Fruit fly (Drosophila melanogaster): ENCODE measurements around the gene CG9698.

CG9698 gene

DNA sequence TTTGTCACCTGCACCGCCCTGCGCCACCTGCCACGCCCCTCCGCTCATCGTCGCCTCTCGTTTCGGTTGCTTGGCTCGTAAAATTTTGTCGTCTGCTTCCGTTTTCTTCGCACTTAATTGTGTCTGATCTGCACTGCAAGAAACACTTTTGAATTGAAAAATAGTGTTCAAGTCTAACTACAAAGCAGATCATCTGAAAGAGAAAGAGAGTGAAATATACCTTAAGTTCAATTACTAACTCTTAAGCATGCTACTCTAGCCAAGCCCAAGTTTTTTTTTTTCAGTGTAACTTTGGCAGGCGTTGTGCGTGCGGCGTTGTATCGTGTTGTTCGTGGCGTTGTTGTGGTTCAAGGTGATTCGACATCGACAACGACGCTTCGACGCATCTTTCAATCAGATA is 25.6 kb downstream of the CG9698 start (continued):
- TF ChIP-seq CG8089 (GFP tag; optimal IDR thresholded peaks at IDR 0.05) (peak; percentile 91), MTF-1 (GFP tag; optimal IDR thresholded peaks at IDR 0.05; ENCODE audit: borderline replicate concordance) (peak; percentile 84), az2 (GFP tag; optimal IDR thresholded peaks at IDR 0.05) (peak; percentile 91), Dref (GFP tag; IDR thresholded peaks at IDR 0.05) (0 out of 2 replicates have a peak, but pooled peaks have one; percentile 2), HLHmδ (GFP tag; optimal IDR thresholded peaks at IDR 0.05) (no peak), Lim3 (GFP tag; IDR thresholded peaks at IDR 0.05) (peak; percentile 81), klu (GFP tag; IDR thresholded peaks at IDR 0.05) (peak; percentile 86), CkIIα-i1 (GFP tag; IDR thresholded peaks at IDR 0.05) (peak; percentile 60; the same call in 1 of the 2 replicates), scrt (GFP tag; optimal IDR thresholded peaks at IDR 0.05) (peak; percentile 87), CG2678 (tag; optimal IDR thresholded peaks at IDR 0.05) (peak; percentile 95), CG6791 (GFP tag; IDR thresholded peaks at IDR 0.05; ENCODE audit: partially characterized antibody) (no peak), CG12942 (GFP tag; optimal IDR thresholded peaks at IDR 0.05) (peak; percentile 91), otp (GFP tag; IDR thresholded peaks at IDR 0.05) (peak; percentile 90), B-H2 (GFP tag; optimal IDR thresholded peaks at IDR 0.05) (peak; percentile 93), exex (tag; optimal IDR thresholded peaks at IDR 0.05) (peak; percentile 70), CG32532 (GFP tag; IDR thresholded peaks at IDR 0.05) (peak; percentile 94), CG15011 (GFP tag; optimal IDR thresholded peaks at IDR 0.05) (peak; percentile 87), seq (GFP tag; IDR thresholded peaks at IDR 0.05) (peak; percentile 92), pb (GFP tag; optimal IDR thresholded peaks at IDR 0.05) (peak; percentile 90), CG13424 (tag; optimal IDR thresholded peaks at IDR 0.05) (peak; percentile 92), CG17612 (GFP tag; IDR thresholded peaks at IDR 0.05) (peak; percentile 76), Hmr (GFP tag; optimal IDR thresholded peaks at IDR 0.05) (peak; percentile 93), fd64A (GFP tag; optimal IDR thresholded peaks at IDR 0.05) (peak; percentile 77), ash1 (GFP tag; optimal IDR thresholded peaks at IDR 0.05) (peak; percentile 53), gem (tag; optimal IDR thresholded peaks at IDR 0.05) (peak; percentile 94), tap (tag; optimal IDR thresholded peaks at IDR 0.05) (peak; percentile 83), CG31365 (tag; optimal IDR thresholded peaks at IDR 0.05) (peak; percentile 77), CG10959 (GFP tag; IDR thresholded peaks at IDR 0.05) (peak; percentile 83), corto (GFP tag; optimal IDR thresholded peaks at IDR 0.05) (no peak), Hmx (GFP tag; optimal IDR thresholded peaks at IDR 0.05) (peak; percentile 48), stwl (tag; optimal IDR thresholded peaks at IDR 0.05) (no peak), dysf (GFP tag; IDR thresholded peaks at IDR 0.05) (peak; percentile 95), phol (tag; optimal IDR thresholded peaks at IDR 0.05) (peak; percentile 89), Gsc (GFP tag; IDR thresholded peaks at IDR 0.05) (peak; percentile 87), CG18599 (GFP tag; optimal IDR thresholded peaks at IDR 0.05) (peak; percentile 97), cato (GFP tag; optimal IDR thresholded peaks at IDR 0.05; ENCODE audit: borderline replicate concordance) (peak; percentile 79), Hr39 (optimal IDR thresholded peaks at IDR 0.05) (no peak), E2f1 (GFP tag; IDR thresholded peaks at IDR 0.05) (peak; percentile 89), Sry-β (GFP tag; optimal IDR thresholded peaks at IDR 0.05) (no peak), CG34422 (GFP tag; IDR thresholded peaks at IDR 0.05) (peak; percentile 94), shn (GFP tag; optimal IDR thresholded peaks at IDR 0.05) (peak; percentile 84), run (tag; optimal IDR thresholded peaks at IDR 0.05) (peak; percentile 74), NfI (GFP tag; optimal IDR thresholded peaks at IDR 0.05) (peak; percentile 94), bowl (GFP tag; IDR thresholded peaks at IDR 0.05) (peak; percentile 67; the same call in 1 of the 2 replicates), CG6254 (GFP tag; optimal IDR thresholded peaks at IDR 0.05) (peak; percentile 84), sima (GFP tag; optimal IDR thresholded peaks at IDR 0.05) (peak; percentile 81), CG7271 (tag; optimal IDR thresholded peaks at IDR 0.05) (no peak), CG17829 (tag; optimal IDR thresholded peaks at IDR 0.05) (peak; percentile 87), slp2 (GFP tag; optimal IDR thresholded peaks at IDR 0.05) (peak; percentile 82), CG4707 (GFP tag; optimal IDR thresholded peaks at IDR 0.05) (peak; percentile 71), NC2β (GFP tag; optimal IDR thresholded peaks at IDR 0.05) (peak; percentile 78)

All from whole organism, embryonic.